Worm (Caenorhabditis elegans) whole organism, late embryonic: ENCODE measurements around the gene acp-6.

Experiments used
- C08G9.2 ChIP-seq: sonication (generic microtip); optimal IDR thresholded peaks from 2 replicates; lab custom pipeline; 2016; ENCODE audit warnings: mild to moderate bottlenecking, missing genetic modification characterization, moderate library complexity, missing compliant biosample characterization
- ahr-1 ChIP-seq: sonication (generic microtip); optimal IDR thresholded peaks from 2 replicates; lab custom pipeline; 2016; ENCODE audit warnings: missing genetic modification characterization, missing compliant biosample characterization
- ama-1 ChIP-seq: fragments of 150-350 bp; optimal IDR thresholded peaks from 2 replicates; lab custom pipeline; 2014
- ceh-22 ChIP-seq: sonication (generic microtip); optimal IDR thresholded peaks from 2 replicates; lab custom pipeline; 2017; ENCODE audit warnings: missing biosample characterization, missing genetic modification characterization
- ceh-6 ChIP-seq: fragments of 200-800 bp; sonication (Bioruptor generic); optimal IDR thresholded peaks from 2 replicates; lab custom pipeline; 2018; ENCODE audit warnings: mild to moderate bottlenecking, missing genetic modification characterization, missing compliant biosample characterization
- che-1 ChIP-seq: sonication (generic microtip); optimal IDR thresholded peaks from 2 replicates; lab custom pipeline; 2016; ENCODE audit warnings: mild to moderate bottlenecking, missing genetic modification characterization, missing compliant biosample characterization
- dve-1 ChIP-seq: sonication (generic microtip); optimal IDR thresholded peaks from 2 replicates; lab custom pipeline; 2017; ENCODE audit warnings: antibody characterized with exemption, mild to moderate bottlenecking, missing genetic modification characterization, missing compliant biosample characterization
- elt-2 ChIP-seq: sonication (generic microtip); optimal IDR thresholded peaks from 2 replicates; lab custom pipeline; 2016; ENCODE audit warnings: missing genetic modification reagents, missing genetic modification characterization, missing compliant biosample characterization
- fkh-10 ChIP-seq: fragments of 150-350 bp; optimal IDR thresholded peaks from 2 replicates; lab custom pipeline; 2014; ENCODE audit warnings: missing biosample characterization, missing genetic modification reagents, missing genetic modification characterization
- hlh-13 ChIP-seq: fragments of 200-800 bp; sonication (Bioruptor generic); optimal IDR thresholded peaks from 2 replicates; lab custom pipeline; 2018; ENCODE audit warnings: mild to moderate bottlenecking, missing genetic modification characterization, missing compliant biosample characterization
- nhr-232 ChIP-seq: sonication (generic microtip); optimal IDR thresholded peaks from 2 replicates; lab custom pipeline; 2016; ENCODE audit warnings: missing genetic modification characterization, missing compliant biosample characterization
- pqm-1 ChIP-seq: sonication (generic microtip); optimal IDR thresholded peaks from 2 replicates; lab custom pipeline; 2016; ENCODE audit warnings: missing genetic modification characterization, missing compliant biosample characterization

- no peak for TF ChIP-seq nhr-232
- no peak for TF ChIP-seq ceh-6 (GFP tag; lab: Kevin White, UChicago)
- TF ChIP-seq ceh-22 = no peak
- TF ChIP-seq C08G9.2 (tag; lab: Kevin White, UChicago) = no peak
- TF ChIP-seq che-1 = no peak
- no peak for TF ChIP-seq ama-1 (lab: Kevin White, UChicago)
- TF ChIP-seq pqm-1 = no peak
- no peak for TF ChIP-seq elt-2 (tag; lab: Kevin White, UChicago)
- no peak for TF ChIP-seq fkh-10 (GFP tag; lab: Kevin White, UChicago)
- TF ChIP-seq hlh-13 (GFP tag; lab: Kevin White, UChicago) = no peak
- no peak for TF ChIP-seq dve-1 (tag; lab: Kevin White, UChicago)
- TF ChIP-seq ahr-1 = no peak
Measured at ce11 chrIV:6402386-6402905, 23.5 kb downstream of the acp-6 start, which contains the start of gene sfrp-1.
